Worm (Caenorhabditis elegans): ENCODE results near the gene cebp-1.
"Not testable (repeated sequence)": the region's sequence is repeated elsewhere in the genome, so short reads cannot be mapped to it uniquely, and the experiment has no call there.

The cebp-1 gene

ce11 chrX:1437097-1437496 lies 16.6 kb downstream of the cebp-1 start:
- TF ChIP-seq attf-4 (tag; optimal IDR thresholded peaks at IDR 0.05) = no peak
- no peak for TF ChIP-seq unc-130 (GFP tag; optimal IDR thresholded peaks at IDR 0.05)
- no peak for TF ChIP-seq mxl-2 (GFP tag; conservative IDR thresholded peaks at IDR 0.05)
- peak; percentile 32 for TF ChIP-seq F37D6.2 (tag; optimal IDR thresholded peaks at IDR 0.05)
- TF ChIP-seq fkh-10 (GFP tag; optimal IDR thresholded peaks at IDR 0.05) = peak; percentile 40
- no peak for TF ChIP-seq nhr-28 (tag; optimal IDR thresholded peaks at IDR 0.05)
- TF ChIP-seq Y48G9A.11 (GFP tag; IDR thresholded peaks at IDR 0.05) = no peak
- TF ChIP-seq ces-1 (GFP tag; optimal IDR thresholded peaks at IDR 0.05) = no peak
- no peak for TF ChIP-seq lin-29 (GFP tag; IDR thresholded peaks at IDR 0.05)
- TF ChIP-seq mes-2 (tag; optimal IDR thresholded peaks at IDR 0.05; ENCODE audit: poor library complexity, severe bottlenecking) = peak; percentile 46
- no peak for TF ChIP-seq pha-4 (GFP tag; IDR thresholded peaks at IDR 0.05)
- TF ChIP-seq pha-4 (tag; optimal IDR thresholded peaks at IDR 0.05) = no peak
- no peak for TF ChIP-seq Y75B8A.6 (GFP tag; IDR thresholded peaks at IDR 0.05)
- no peak for TF ChIP-seq lin-15B (tag; optimal IDR thresholded peaks at IDR 0.05)
- no peak for TF ChIP-seq lin-13 (GFP tag; optimal IDR thresholded peaks at IDR 0.05)
- TF ChIP-seq egl-27 (tag; optimal IDR thresholded peaks at IDR 0.05) = no peak
- peak in 1 of 2 experiments; percentile 14 for TF ChIP-seq lsy-2 (tag; optimal IDR thresholded peaks at IDR 0.05)
- no peak for TF ChIP-seq Y5F2A.4 (GFP tag; optimal IDR thresholded peaks at IDR 0.05)
- no peak for TF ChIP-seq mdt-29 (GFP tag; IDR thresholded peaks at IDR 0.05)
- TF ChIP-seq mep-1 (tag; optimal IDR thresholded peaks at IDR 0.05) = peak; percentile 3
- no peak for TF ChIP-seq daf-8 (GFP tag; IDR thresholded peaks at IDR 0.05)
- TF ChIP-seq unc-62 (GFP tag; optimal IDR thresholded peaks at IDR 0.05 in 1 of 2) = peak in 1 of 2 experiments; percentile 56
- TF ChIP-seq unc-62 (tag; optimal IDR thresholded peaks at IDR 0.05) = no peak
- TF ChIP-seq zfp-2 (tag; optimal IDR thresholded peaks at IDR 0.05) = no peak
- TF ChIP-seq F44E2.7 (GFP tag; IDR thresholded peaks at IDR 0.05) = no peak
- no peak for TF ChIP-seq T26A8.4 (GFP tag; IDR thresholded peaks at IDR 0.05)
- TF ChIP-seq ztf-11 (tag; optimal IDR thresholded peaks at IDR 0.05) = no peak
- TF ChIP-seq R02D3.7 (tag; optimal IDR thresholded peaks at IDR 0.05) = no peak
- TF ChIP-seq egl-43 (GFP tag; IDR thresholded peaks at IDR 0.05) = 0 out of 2 replicates have a peak, but pooled peaks have one; percentile 54
- no peak for TF ChIP-seq ceh-28 (tag; optimal IDR thresholded peaks at IDR 0.05)
- TF ChIP-seq hlh-30 (tag; optimal IDR thresholded peaks at IDR 0.05; ENCODE audit: insufficient read depth) = no peak
- TF ChIP-seq php-3 (GFP tag; IDR thresholded peaks at IDR 0.05) = no peak
- TF ChIP-seq hmg-1.1 (GFP tag; IDR thresholded peaks at IDR 0.05) = peak; percentile 32; the same call in 1 of the 2 replicates
- TF ChIP-seq ama-1 (optimal IDR thresholded peaks at IDR 0.05) = no peak
- TF ChIP-seq dve-1 (tag; optimal IDR thresholded peaks at IDR 0.05; ENCODE audit: insufficient read depth) = no peak
- TF ChIP-seq mxl-3 (GFP tag; optimal IDR thresholded peaks at IDR 0.05) = no peak
- TF ChIP-seq ceh-32 (tag; optimal IDR thresholded peaks at IDR 0.05; ENCODE audit: poor library complexity) = no peak
- TF ChIP-seq lin-39 (tag; optimal IDR thresholded peaks at IDR 0.05) = no peak
- no peak for TF ChIP-seq duxl-1 (tag; optimal IDR thresholded peaks at IDR 0.05; ENCODE audit: poor library complexity)
- TF ChIP-seq arid-1 (GFP tag; conservative IDR thresholded peaks at IDR 0.05) = no peak
- TF ChIP-seq jun-1 (tag; optimal IDR thresholded peaks at IDR 0.05) = no peak
- no peak for TF ChIP-seq zag-1 (tag; optimal IDR thresholded peaks at IDR 0.05)

ce11 chrX:1430707-1431106 lies 23.0 kb downstream of the cebp-1 start, which contains the start of gene F19G12.1:
TSS of gene F19G12.1 (plus strand) at chrX:1431007.
- TF ChIP-seq lin-38 (GFP tag; IDR thresholded peaks at IDR 0.05); attf-4 (tag; optimal IDR thresholded peaks at IDR 0.05); nhr-76 (tag; optimal IDR thresholded peaks at IDR 0.05): not testable (repeated sequence)

All from whole organism, L4 larva.